Worm (Caenorhabditis elegans) whole organism, L4 larva: ENCODE measurements around the gene K08F4.12.

Experiments used
- R02D3.7 ChIP-seq: fragments of 150-350 bp; sonication (generic microtip); optimal IDR thresholded peaks from 3 replicates; lab custom pipeline; 2014; ENCODE audit warnings: missing biosample characterization, missing genetic modification characterization
- aly-2 ChIP-seq: sonication (generic microtip); optimal IDR thresholded peaks from 2 replicates; lab custom pipeline; 2018; ENCODE audit warnings: missing biosample characterization, missing genetic modification characterization
- ama-1 ChIP-seq: fragments of 150-350 bp; optimal IDR thresholded peaks from 2 replicates; lab custom pipeline; 2014; ENCODE audit warnings: inconsistent platforms, mixed read lengths
- hmg-1.1 ChIP-seq: fragments of 200-800 bp; sonication (Bioruptor generic); IDR thresholded peaks from 2 replicates; pipeline ENCODE4 v1.3.6; 2022; ENCODE audit warnings: missing genetic modification reagents, missing genetic modification characterization, missing compliant biosample characterization
- jun-1 ChIP-seq: fragments of 150-350 bp; optimal IDR thresholded peaks from 2 replicates; lab custom pipeline; 2014; ENCODE audit warnings: missing biosample characterization, missing genetic modification reagents, missing genetic modification characterization
- lin-15B ChIP-seq: fragments of 150-350 bp; sonication (generic microtip); optimal IDR thresholded peaks from 3 replicates; lab custom pipeline; 2014; ENCODE audit warnings: missing biosample characterization, missing genetic modification characterization
- mdl-1 ChIP-seq, 2 experiments: fragments of 150-350 bp in 1 of 2; sonication (generic microtip) in 1 of 2; optimal IDR thresholded peaks; 2 replicates each; lab custom pipeline; 2014 to 2017; ENCODE audit warnings: missing biosample characterization in 2 of 2, missing genetic modification characterization in 2 of 2
- mxl-3 ChIP-seq: fragments of 200-800 bp; sonication (Bioruptor generic); optimal IDR thresholded peaks from 2 replicates; lab custom pipeline; 2018; ENCODE audit warnings: mild to moderate bottlenecking, missing genetic modification characterization, missing compliant biosample characterization
- snpc-4 ChIP-seq: fragments of 150-350 bp; optimal IDR thresholded peaks from 2 replicates; lab custom pipeline; 2014; ENCODE audit warnings: missing biosample characterization, missing genetic modification characterization
- unc-39 ChIP-seq: sonication (generic microtip); optimal IDR thresholded peaks from 2 replicates; lab custom pipeline; 2017; ENCODE audit warnings: missing biosample characterization, missing genetic modification characterization
- unc-62 ChIP-seq, 3 experiments: fragments of 150-350 bp in 1 of 3; sonication (generic microtip); optimal IDR thresholded peaks in 2 of 3; peaks in 1 of 3; 1 replicate in 1 of 3; 2 replicates in 2 of 3; lab custom pipeline; 2014 to 2017; ENCODE audit warnings: missing biosample characterization in 3 of 3, missing genetic modification characterization in 3 of 3, missing genetic modification reagents in 3 of 3, missing genotype in 1 of 3
- vab-7 ChIP-seq: fragments of 200-800 bp; sonication (Bioruptor generic); IDR thresholded peaks from 2 replicates; pipeline ENCODE4 v1.3.6; 2022; ENCODE audit warnings: missing genetic modification reagents, missing genetic modification characterization, missing compliant biosample characterization

DNA sequence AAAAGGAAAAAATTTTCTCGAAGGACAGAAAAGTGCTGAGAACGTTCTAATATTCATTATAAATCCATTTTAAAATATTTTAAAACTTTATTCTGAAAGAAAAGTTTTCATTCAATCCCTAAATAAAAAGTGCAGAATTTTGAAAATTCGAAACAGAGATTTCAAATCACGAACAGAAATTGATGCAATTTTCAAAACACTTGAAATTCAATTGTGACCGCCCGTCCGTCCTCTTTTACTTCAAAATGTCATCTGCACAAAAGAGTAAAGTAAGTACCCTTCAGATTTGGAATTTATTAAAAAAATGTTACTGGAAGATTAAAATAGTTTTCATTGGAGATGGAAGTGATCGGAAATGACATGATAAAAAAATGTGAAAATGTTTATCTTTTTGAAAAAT is 50.6 kb downstream of the K08F4.12 start:
- TF ChIP-seq jun-1 (tag; lab: Kevin White, UChicago), result no peak
- no peak for TF ChIP-seq lin-15B (tag; lab: Kevin White, UChicago)
- TF ChIP-seq vab-7, result no peak
- TF ChIP-seq mxl-3 (GFP tag; lab: Kevin White, UChicago), result no peak
- no peak for TF ChIP-seq snpc-4 (tag; lab: Kevin White, UChicago)
- TF ChIP-seq mdl-1 (tag; optimal IDR thresholded peaks at IDR 0.05; lab: Kevin White, UChicago), result no peak
- TF ChIP-seq R02D3.7 (tag; lab: Kevin White, UChicago), result no peak
- no peak for TF ChIP-seq aly-2 (tag; lab: Kevin White, UChicago)
- TF ChIP-seq unc-39 (tag; lab: Kevin White, UChicago), result no peak
- no peak for TF ChIP-seq ama-1 (lab: Kevin White, UChicago)
- no peak for TF ChIP-seq unc-62 (GFP tag; optimal IDR thresholded peaks at IDR 0.05 in 1 of 2; lab: Kevin White, UChicago)
- no peak for TF ChIP-seq unc-62 (tag; optimal IDR thresholded peaks at IDR 0.05; lab: Kevin White, UChicago)
- no peak for TF ChIP-seq hmg-1.1 (GFP tag; lab: Robert Waterston, UW)
